Fruit fly (Drosophila melanogaster) whole organism, embryonic: ENCODE measurements around the gene CG12301.

ENCODE experiments used
- ATbp ChIP-seq: fragments of 200-800 bp; sonication (Bioruptor generic); optimal IDR thresholded peaks from 2 replicates; lab custom pipeline; 2017; ENCODE audit warnings: missing biosample characterization, mild to moderate bottlenecking, missing genetic modification characterization, missing genetic modification reagents
- CG11560 ChIP-seq: fragments of 200-800 bp; sonication (Bioruptor generic); IDR thresholded peaks from 3 replicates; pipeline ENCODE4 v1.3.6; 2022; ENCODE audit warnings: missing biosample characterization, missing genetic modification characterization
- CG15073 ChIP-seq: fragments of 200-800 bp; sonication (Bioruptor generic); optimal IDR thresholded peaks from 2 replicates; lab custom pipeline; 2016; ENCODE audit warnings: missing biosample characterization, missing genetic modification characterization
- CG15514 ChIP-seq: fragments of 200-800 bp; sonication (Bioruptor generic); optimal IDR thresholded peaks from 3 replicates; lab custom pipeline; 2017; ENCODE audit warnings: missing biosample characterization, missing genetic modification characterization, mild to moderate bottlenecking, moderate library complexity, missing genetic modification reagents
- CG15696 ChIP-seq: fragments of 200-800 bp; sonication (Bioruptor generic); optimal IDR thresholded peaks from 2 replicates; lab custom pipeline; 2019; ENCODE audit warnings: missing biosample characterization, mild to moderate bottlenecking, missing genetic modification characterization, moderate library complexity
- CG1603 ChIP-seq: fragments of 200-800 bp; sonication (Bioruptor generic); optimal IDR thresholded peaks from 2 replicates; lab custom pipeline; 2019; ENCODE audit warnings: missing biosample characterization, mild to moderate bottlenecking, missing genetic modification characterization, moderate library complexity
- CG17829 ChIP-seq: fragments of 200-800 bp; optimal IDR thresholded peaks from 2 replicates; lab custom pipeline; 2019; ENCODE audit warnings: missing biosample characterization, mild to moderate bottlenecking, missing genetic modification characterization, moderate library complexity
- CG1832 ChIP-seq: fragments of 200-800 bp; sonication (Bioruptor generic); optimal IDR thresholded peaks from 2 replicates; lab custom pipeline; 2017; ENCODE audit warnings: missing biosample characterization, mild to moderate bottlenecking, missing genetic modification characterization, inconsistent platforms
- CG18619 ChIP-seq: fragments of 200-800 bp; sonication (Bioruptor generic); optimal IDR thresholded peaks from 3 replicates; lab custom pipeline; 2017; ENCODE audit warnings: missing biosample characterization, mild to moderate bottlenecking, missing genetic modification characterization
- CG2129 ChIP-seq: fragments of 200-800 bp; sonication (Bioruptor generic); IDR thresholded peaks from 2 replicates; pipeline ENCODE4 v1.3.6; 2022; ENCODE audit warnings: missing biosample characterization, missing genetic modification characterization; ENCODE audit not compliant: partially characterized antibody
- CG2199 ChIP-seq: fragments of 200-800 bp; sonication (Bioruptor generic); IDR thresholded peaks from 3 replicates; pipeline ENCODE4 v1.3.6; 2022; ENCODE audit warnings: missing biosample characterization, missing genetic modification characterization
- CG30431 ChIP-seq: fragments of 200-800 bp; sonication (Bioruptor generic); optimal IDR thresholded peaks from 2 replicates; lab custom pipeline; 2017; ENCODE audit warnings: missing biosample characterization, missing genetic modification characterization
- CG3163 ChIP-seq: fragments of 200-800 bp; sonication (Bioruptor generic); optimal IDR thresholded peaks from 3 replicates; lab custom pipeline; 2016; ENCODE audit warnings: missing biosample characterization, missing genetic modification characterization
- CG5180 ChIP-seq: fragments of 200-800 bp; sonication (Bioruptor generic); optimal IDR thresholded peaks from 3 replicates; lab custom pipeline; 2017; ENCODE audit warnings: missing biosample characterization, missing genetic modification characterization, mild to moderate bottlenecking, moderate library complexity, missing genetic modification reagents
- CG6683 ChIP-seq: fragments of 200-800 bp; sonication (Bioruptor generic); optimal IDR thresholded peaks from 2 replicates; lab custom pipeline; 2017; ENCODE audit warnings: missing biosample characterization, mild to moderate bottlenecking, missing genetic modification characterization, missing genetic modification reagents
- CG8924 ChIP-seq: fragments of 200-800 bp; optimal IDR thresholded peaks from 3 replicates; lab custom pipeline; 2019; ENCODE audit warnings: missing biosample characterization, mild to moderate bottlenecking, missing genetic modification characterization, moderate library complexity
- CG8944 ChIP-seq: fragments of 200-800 bp; sonication (Bioruptor generic); optimal IDR thresholded peaks from 3 replicates; lab custom pipeline; 2016; ENCODE audit warnings: missing biosample characterization, missing genetic modification characterization
- CG9876 ChIP-seq: fragments of 200-800 bp; sonication (Bioruptor generic); optimal IDR thresholded peaks from 2 replicates; lab custom pipeline; 2016; ENCODE audit warnings: missing biosample characterization, missing genetic modification characterization
- Deaf1 ChIP-seq: fragments of 200-800 bp; optimal IDR thresholded peaks from 3 replicates; lab custom pipeline; 2019; ENCODE audit warnings: missing biosample characterization, mild to moderate bottlenecking, missing genetic modification characterization, moderate library complexity
- Dfd ChIP-seq, 2 experiments: fragments of >200 bp; optimal IDR thresholded peaks; 2 replicates each; lab custom pipeline; 2017; ENCODE audit warnings: missing biosample characterization in 2 of 2, missing genetic modification characterization in 2 of 2
- Dref ChIP-seq: fragments of 200-800 bp; sonication (Bioruptor generic); IDR thresholded peaks from 2 replicates; pipeline ENCODE4 v1.3.6; 2022; ENCODE audit warnings: missing biosample characterization, missing genetic modification characterization
- ERR ChIP-seq: fragments of 200-800 bp; sonication (Bioruptor generic); optimal IDR thresholded peaks from 2 replicates; lab custom pipeline; 2016; ENCODE audit warnings: missing biosample characterization, missing genetic modification characterization
- Ets97D ChIP-seq: fragments of 200-800 bp; sonication (Bioruptor generic); optimal IDR thresholded peaks from 3 replicates; lab custom pipeline; 2016; ENCODE audit warnings: missing biosample characterization, missing genetic modification characterization
- Fer1 ChIP-seq: fragments of 200-800 bp; sonication (Bioruptor generic); optimal IDR thresholded peaks from 2 replicates; lab custom pipeline; 2017; ENCODE audit warnings: missing biosample characterization, mild to moderate bottlenecking, missing genetic modification characterization
- Fer2 ChIP-seq: fragments of 200-800 bp; sonication (Bioruptor generic); optimal IDR thresholded peaks from 2 replicates; lab custom pipeline; 2018; ENCODE audit warnings: missing biosample characterization, mild to moderate bottlenecking, missing genetic modification characterization, moderate library complexity
- Gsc ChIP-seq: fragments of 200-800 bp; sonication (Bioruptor generic); IDR thresholded peaks from 2 replicates; pipeline ENCODE4 v1.3.6; 2022; ENCODE audit warnings: missing biosample characterization, missing genetic modification characterization
- Mes4 ChIP-seq: fragments of 200-800 bp; sonication (Bioruptor generic); optimal IDR thresholded peaks from 2 replicates; lab custom pipeline; 2016; ENCODE audit warnings: missing biosample characterization, missing genetic modification characterization
- PHDP ChIP-seq: fragments of 200-800 bp; sonication (Bioruptor generic); optimal IDR thresholded peaks from 3 replicates; lab custom pipeline; 2018; ENCODE audit warnings: missing biosample characterization, mild to moderate bottlenecking, missing genetic modification characterization, moderate library complexity
- Sox102F ChIP-seq: fragments of 200-800 bp; sonication (Bioruptor generic); optimal IDR thresholded peaks from 2 replicates; lab custom pipeline; 2018; ENCODE audit warnings: missing biosample characterization, mild to moderate bottlenecking, missing genetic modification characterization, moderate library complexity
- Trl ChIP-seq, 3 experiments: fragments of >200 bp in 2 of 3; fragments of 200-800 bp in 1 of 3; sonication (Bioruptor generic) in 1 of 3; optimal IDR thresholded peaks; 2 replicates in 1 of 3; 3 replicates in 2 of 3; lab custom pipeline; 2016 to 2017; ENCODE audit warnings: missing biosample characterization in 1 of 3, missing genetic modification characterization in 1 of 3
- ap ChIP-seq: fragments of 200-800 bp; sonication (Bioruptor generic); IDR thresholded peaks from 2 replicates; pipeline ENCODE4 v1.3.6; 2022; ENCODE audit warnings: missing biosample characterization, missing genetic modification characterization
- az2 ChIP-seq: fragments of 200-800 bp; sonication (Bioruptor generic); optimal IDR thresholded peaks from 3 replicates; lab custom pipeline; 2016; ENCODE audit warnings: missing biosample characterization, missing genetic modification characterization
- bbx ChIP-seq: fragments of 200-800 bp; sonication (Bioruptor generic); IDR thresholded peaks from 2 replicates; pipeline ENCODE4 v1.3.6; 2022; ENCODE audit warnings: missing biosample characterization, missing genetic modification characterization; ENCODE audit not compliant: partially characterized antibody
- caup ChIP-seq: fragments of 200-800 bp; sonication (Bioruptor generic); optimal IDR thresholded peaks from 3 replicates; lab custom pipeline; 2017; ENCODE audit warnings: missing biosample characterization, mild to moderate bottlenecking, missing genetic modification characterization, moderate library complexity; ENCODE audit not compliant: severe bottlenecking
- cg ChIP-seq: fragments of 200-800 bp; sonication (Bioruptor generic); optimal IDR thresholded peaks from 3 replicates; lab custom pipeline; 2019; ENCODE audit warnings: missing biosample characterization, mild to moderate bottlenecking, missing genetic modification characterization, moderate library complexity
- insv ChIP-seq, 2 experiments: fragments of 200-800 bp; sonication (Bioruptor generic); optimal IDR thresholded peaks; 3 replicates each; lab custom pipeline; 2016 to 2018; ENCODE audit warnings: missing biosample characterization in 2 of 2, missing genetic modification characterization in 2 of 2
- lola ChIP-seq, 3 experiments: fragments of >200 bp in 2 of 3; fragments of 200-800 bp in 1 of 3; sonication (Bioruptor generic) in 1 of 3; optimal IDR thresholded peaks; 2 replicates each; lab custom pipeline; 2017 to 2019; ENCODE audit warnings: missing biosample characterization in 3 of 3, missing genetic modification characterization in 3 of 3, mild to moderate bottlenecking in 1 of 3, moderate library complexity in 1 of 3
- maf-S ChIP-seq: fragments of 200-800 bp; sonication (Bioruptor generic); optimal IDR thresholded peaks from 2 replicates; lab custom pipeline; 2016; ENCODE audit warnings: missing biosample characterization, missing genetic modification characterization
- nerfin-1 ChIP-seq: fragments of 200-800 bp; sonication (Bioruptor generic); optimal IDR thresholded peaks from 3 replicates; lab custom pipeline; 2019; ENCODE audit warnings: missing biosample characterization, mild to moderate bottlenecking, missing genetic modification characterization, moderate library complexity
- onecut ChIP-seq: fragments of 200-800 bp; sonication (Bioruptor generic); IDR thresholded peaks from 2 replicates; pipeline ENCODE4 v1.3.6; 2022; ENCODE audit warnings: missing biosample characterization, missing genetic modification characterization
- pum ChIP-seq: fragments of 200-800 bp; sonication (Bioruptor generic); optimal IDR thresholded peaks from 2 replicates; lab custom pipeline; 2016; ENCODE audit warnings: missing biosample characterization, missing genetic modification characterization
- pzg ChIP-seq: fragments of 200-800 bp; sonication (Bioruptor generic); optimal IDR thresholded peaks from 3 replicates; lab custom pipeline; 2018; ENCODE audit warnings: missing biosample characterization, mild to moderate bottlenecking, missing genetic modification characterization, moderate library complexity
- schlank ChIP-seq: fragments of 200-800 bp; sonication (Bioruptor generic); optimal IDR thresholded peaks from 2 replicates; lab custom pipeline; 2018; ENCODE audit warnings: missing biosample characterization, mild to moderate bottlenecking, missing genetic modification characterization
- sens ChIP-seq: fragments of 200-800 bp; sonication (Bioruptor generic); peaks from one replicate; lab custom pipeline; 2016; ENCODE audit warnings: missing biosample characterization, missing genetic modification characterization
- sna ChIP-seq: fragments of 200-800 bp; sonication (Bioruptor generic); IDR thresholded peaks from 2 replicates; pipeline ENCODE4 v1.3.6; 2022; ENCODE audit warnings: missing biosample characterization, missing genetic modification characterization; ENCODE audit not compliant: partially characterized antibody
- sqz ChIP-seq: fragments of 200-800 bp; sonication (Bioruptor generic); optimal IDR thresholded peaks from 3 replicates; lab custom pipeline; 2018; ENCODE audit warnings: missing biosample characterization, mild to moderate bottlenecking, missing genetic modification characterization
- tap ChIP-seq: fragments of 200-800 bp; optimal IDR thresholded peaks from 3 replicates; lab custom pipeline; 2019; ENCODE audit warnings: missing biosample characterization, mild to moderate bottlenecking, missing genetic modification characterization, moderate library complexity
- wek ChIP-seq: fragments of 200-800 bp; sonication (Bioruptor generic); optimal IDR thresholded peaks from 3 replicates; lab custom pipeline; 2018; ENCODE audit warnings: missing biosample characterization, mild to moderate bottlenecking, missing genetic modification characterization, moderate library complexity

The CG12301 gene

dm6 chr3L:15535800-15536225 is 44.8 kb upstream of the CG12301 start (continued):
- TF ChIP-seq ATbp (GFP tag; lab: Kevin White, UChicago) (no peak), CG8944 (GFP tag; lab: Kevin White, UChicago) (no peak), onecut (GFP tag; lab: Robert Waterston, UW) (no peak), Gsc (GFP tag; lab: Robert Waterston, UW) (no peak), wek (GFP tag; lab: Kevin White, UChicago) (no peak), pzg (no peak), CG15514 (no peak), az2 (GFP tag; lab: Kevin White, UChicago) (no peak), CG6683 (GFP tag; lab: Kevin White, UChicago) (no peak), CG3163 (GFP tag; lab: Kevin White, UChicago) (peak; percentile 75), Dref (no peak), schlank (tag; lab: Kevin White, UChicago) (no peak), tap (no peak), PHDP (tag; lab: Kevin White, UChicago) (no peak), lola (GFP tag; optimal IDR thresholded peaks at IDR 0.05; lab: Kevin White, UChicago) (no peak), CG2129 (GFP tag; lab: Robert Waterston, UW) (no peak), cg (GFP tag; lab: Kevin White, UChicago) (peak; percentile 86), CG1603 (tag; lab: Kevin White, UChicago) (no peak), Sox102F (GFP tag; lab: Kevin White, UChicago) (no peak), CG17829 (no peak), Dfd (GFP tag; optimal IDR thresholded peaks at IDR 0.05; lab: Kevin White, UChicago) (no peak), CG18619 (GFP tag; lab: Kevin White, UChicago) (no peak), bbx (GFP tag; lab: Robert Waterston, UW) (no peak), sqz (GFP tag; lab: Kevin White, UChicago) (peak; percentile 56), Ets97D (GFP tag; lab: Kevin White, UChicago) (no peak), CG15696 (tag; lab: Kevin White, UChicago) (no peak), caup (GFP tag; lab: Kevin White, UChicago) (no peak), CG8924 (tag; lab: Kevin White, UChicago) (no peak), ERR (no peak), nerfin-1 (tag; lab: Kevin White, UChicago) (peak; percentile 53), CG9876 (GFP tag; lab: Kevin White, UChicago) (no peak), Fer2 (tag; lab: Kevin White, UChicago) (no peak), insv (GFP tag; optimal IDR thresholded peaks at IDR 0.05; lab: Kevin White, UChicago) (no peak), maf-S (GFP tag; lab: Kevin White, UChicago) (no peak), CG30431 (GFP tag; lab: Kevin White, UChicago) (no peak), CG1832 (GFP tag; lab: Kevin White, UChicago) (no peak), sens (peak; percentile 38), CG11560 (tag; lab: Robert Waterston, UW) (no peak), CG5180 (GFP tag; lab: Kevin White, UChicago) (peak; percentile 54), CG2199 (GFP tag; lab: Robert Waterston, UW) (no peak), sna (GFP tag; lab: Robert Waterston, UW) (no peak), Fer1 (GFP tag; lab: Kevin White, UChicago) (no peak), CG15073 (GFP tag; lab: Kevin White, UChicago) (no peak), pum (GFP tag; lab: Kevin White, UChicago) (no peak), Mes4 (GFP tag; lab: Kevin White, UChicago) (no peak), Deaf1 (tag; lab: Kevin White, UChicago) (no peak), ap (no peak), Trl (optimal IDR thresholded peaks at IDR 0.05; lab: Kevin White, UChicago) (peak; percentile 53 to 57), Trl (GFP tag; optimal IDR thresholded peaks at IDR 0.05; lab: Kevin White, UChicago) (no peak)
